Worm (Caenorhabditis elegans): ENCODE results near the gene irld-27.

ce11 chrII:3340818-3341217 lies 8.7 kb downstream of the irld-27 start:
- TF ChIP-seq him-1 (tag; optimal IDR thresholded peaks at IDR 0.05), result no peak
- no peak for TF ChIP-seq dao-5 (tag; optimal IDR thresholded peaks at IDR 0.05)
- no peak for TF ChIP-seq W03F9.2 (tag; optimal IDR thresholded peaks at IDR 0.05)

Data from whole organism, L4/young adult.